Fruit fly (Drosophila melanogaster): ENCODE data around the gene Saysd1.

dm6 chr3R:25237314-25237713 is 22.3 kb upstream of the Saysd1 start, which contains the start of gene Jhbp7:
- TF ChIP-seq Mnt (GFP tag; optimal IDR thresholded peaks at IDR 0.05) (no peak), ovo (GFP tag; optimal IDR thresholded peaks at IDR 0.05) (no peak), cic (GFP tag; optimal IDR thresholded peaks at IDR 0.05) (no peak), kay (GFP tag; ENCODE audit: borderline replicate concordance) (no peak), bab1 (GFP tag; optimal IDR thresholded peaks at IDR 0.05) (no peak), Hr96 (GFP tag; optimal IDR thresholded peaks at IDR 0.05) (no peak), Crg-1 (GFP tag; optimal IDR thresholded peaks at IDR 0.05) (no peak), cnc (optimal IDR thresholded peaks at IDR 0.05) (no peak), tj (GFP tag; optimal IDR thresholded peaks at IDR 0.05) (no peak), pad (GFP tag; optimal IDR thresholded peaks at IDR 0.05) (no peak), CG12768 (GFP tag; optimal IDR thresholded peaks at IDR 0.05) (no peak), CG14711 (tag; optimal IDR thresholded peaks at IDR 0.05) (no peak), CG1620 (GFP tag; optimal IDR thresholded peaks at IDR 0.05) (no peak)
